Fruit fly (Drosophila melanogaster): ENCODE measurements around the gene CG3823.

DNA sequence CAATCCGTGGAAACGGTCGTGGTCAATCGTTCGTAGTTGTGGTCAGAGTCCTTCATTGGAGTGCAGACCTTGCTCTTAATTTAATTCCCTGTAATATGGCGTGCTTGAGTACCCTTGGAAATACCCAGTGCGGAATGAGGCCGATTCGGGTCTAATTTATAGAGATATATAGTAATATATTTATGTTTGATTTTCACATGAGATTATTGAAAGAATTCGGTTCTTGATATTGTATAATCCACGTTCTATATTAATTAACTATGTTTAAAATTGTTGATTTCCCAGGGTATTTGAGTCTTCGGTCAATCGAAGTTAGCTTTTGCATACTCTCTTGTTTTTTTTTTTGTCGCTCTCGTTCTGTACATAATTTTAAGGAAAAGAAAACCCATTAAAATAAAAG, 39.5 kb downstream of the CG3823 start:
- TF ChIP-seq CG8478 (optimal IDR thresholded peaks at IDR 0.05), result no peak
- TF ChIP-seq psq (optimal IDR thresholded peaks at IDR 0.05), result no peak
- TF ChIP-seq pan (optimal IDR thresholded peaks at IDR 0.05), result peak; percentile 76
- no peak for TF ChIP-seq usp (GFP tag; optimal IDR thresholded peaks at IDR 0.05)
- no peak for TF ChIP-seq Dll (optimal IDR thresholded peaks at IDR 0.05)
- no peak for TF ChIP-seq EcR (GFP tag; optimal IDR thresholded peaks at IDR 0.05)

Measured in whole organism.